Fruit fly (Drosophila melanogaster) whole organism, embryonic: Measurements from ENCODE around the gene Oseg1.
A peak's percentile ranks its signal among the peaks of the same experiment; 100 is the strongest.

Source experiments
- Blimp-1 ChIP-seq: fragments of 200-800 bp; sonication (Bioruptor generic); optimal IDR thresholded peaks from 3 replicates; lab custom pipeline; 2018; ENCODE audit warnings: missing biosample characterization, missing genetic modification characterization, mild to moderate bottlenecking, moderate library complexity, missing genetic modification reagents
- CG10366 ChIP-seq: fragments of 200-800 bp; sonication (Bioruptor generic); IDR thresholded peaks from 2 replicates; pipeline ENCODE4 v1.3.6; 2022; ENCODE audit warnings: missing biosample characterization, missing genetic modification characterization
- CG11560 ChIP-seq: fragments of 200-800 bp; sonication (Bioruptor generic); IDR thresholded peaks from 3 replicates; pipeline ENCODE4 v1.3.6; 2022; ENCODE audit warnings: missing biosample characterization, missing genetic modification characterization
- CG12219 ChIP-seq: fragments of 200-800 bp; sonication (Bioruptor generic); optimal IDR thresholded peaks from 3 replicates; lab custom pipeline; 2018; ENCODE audit warnings: missing biosample characterization, mild to moderate bottlenecking, missing genetic modification characterization
- CG14965 ChIP-seq: fragments of 200-800 bp; sonication (Bioruptor generic); optimal IDR thresholded peaks from 2 replicates; lab custom pipeline; 2016; ENCODE audit warnings: missing biosample characterization, missing genetic modification characterization, borderline replicate concordance
- CG15269 ChIP-seq: fragments of 200-800 bp; sonication (Bioruptor generic); optimal IDR thresholded peaks from 2 replicates; lab custom pipeline; 2018; ENCODE audit warnings: missing biosample characterization, mild to moderate bottlenecking, missing genetic modification characterization, moderate library complexity
- CG1603 ChIP-seq: fragments of 200-800 bp; sonication (Bioruptor generic); optimal IDR thresholded peaks from 2 replicates; lab custom pipeline; 2019; ENCODE audit warnings: missing biosample characterization, mild to moderate bottlenecking, missing genetic modification characterization, moderate library complexity
- CG16813 ChIP-seq: fragments of 200-800 bp; sonication (Bioruptor generic); IDR thresholded peaks from 3 replicates; pipeline ENCODE4 v1.3.6; 2022; ENCODE audit warnings: missing biosample characterization, missing genetic modification characterization; ENCODE audit not compliant: partially characterized antibody
- CG17186 ChIP-seq: fragments of 200-800 bp; sonication (Bioruptor generic); optimal IDR thresholded peaks from 3 replicates; lab custom pipeline; 2017; ENCODE audit warnings: missing biosample characterization, missing genetic modification reagents, missing genetic modification characterization
- CG18599 ChIP-seq: fragments of 200-800 bp; sonication (Bioruptor generic); optimal IDR thresholded peaks from 3 replicates; lab custom pipeline; 2017; ENCODE audit warnings: missing biosample characterization, missing genetic modification characterization, mild to moderate bottlenecking, moderate library complexity, missing genetic modification reagents
- CG2678 ChIP-seq: fragments of 200-800 bp; sonication (Bioruptor generic); optimal IDR thresholded peaks from 3 replicates; lab custom pipeline; 2019; ENCODE audit warnings: missing biosample characterization, mild to moderate bottlenecking, missing genetic modification characterization, moderate library complexity
- CG31224 ChIP-seq: fragments of 200-800 bp; sonication (Bioruptor generic); IDR thresholded peaks from 2 replicates; pipeline ENCODE4 v1.3.6; 2022; ENCODE audit warnings: missing biosample characterization, missing genetic modification characterization
- CG4360 ChIP-seq: fragments of 200-800 bp; sonication (Bioruptor generic); IDR thresholded peaks from 2 replicates; pipeline ENCODE4 v1.3.6; 2022; ENCODE audit warnings: missing biosample characterization, missing genetic modification characterization
- CG4404 ChIP-seq: fragments of 200-800 bp; sonication (Bioruptor generic); IDR thresholded peaks from 2 replicates; pipeline ENCODE4 v1.3.6; 2022; ENCODE audit warnings: missing biosample characterization, missing genetic modification characterization
- CG6683 ChIP-seq: fragments of 200-800 bp; sonication (Bioruptor generic); optimal IDR thresholded peaks from 2 replicates; lab custom pipeline; 2017; ENCODE audit warnings: missing biosample characterization, mild to moderate bottlenecking, missing genetic modification characterization, missing genetic modification reagents
- CG7987 ChIP-seq: fragments of 200-800 bp; sonication (Bioruptor generic); optimal IDR thresholded peaks from 2 replicates; lab custom pipeline; 2018; ENCODE audit warnings: missing biosample characterization, mild to moderate bottlenecking, missing genetic modification characterization, moderate library complexity
- CG8924 ChIP-seq: fragments of 200-800 bp; optimal IDR thresholded peaks from 3 replicates; lab custom pipeline; 2019; ENCODE audit warnings: missing biosample characterization, mild to moderate bottlenecking, missing genetic modification characterization, moderate library complexity
- CG8944 ChIP-seq: fragments of 200-800 bp; sonication (Bioruptor generic); optimal IDR thresholded peaks from 3 replicates; lab custom pipeline; 2016; ENCODE audit warnings: missing biosample characterization, missing genetic modification characterization
- CG9215 ChIP-seq: fragments of 200-800 bp; sonication (Bioruptor generic); IDR thresholded peaks from 2 replicates; pipeline ENCODE4 v1.3.6; 2022; ENCODE audit warnings: missing biosample characterization, missing genetic modification characterization
- Dfd ChIP-seq, 2 experiments: fragments of >200 bp; optimal IDR thresholded peaks; 2 replicates each; lab custom pipeline; 2017; ENCODE audit warnings: missing biosample characterization in 2 of 2, missing genetic modification characterization in 2 of 2
- Dip2 ChIP-seq: fragments of 200-800 bp; sonication (Bioruptor generic); IDR thresholded peaks from 2 replicates; pipeline ENCODE4 v1.3.6; 2022; ENCODE audit warnings: missing biosample characterization, missing genetic modification characterization
- Dp ChIP-seq: fragments of 200-800 bp; sonication (Bioruptor generic); optimal IDR thresholded peaks from 2 replicates; lab custom pipeline; 2018; ENCODE audit warnings: missing biosample characterization, mild to moderate bottlenecking, missing genetic modification characterization, moderate library complexity
- Hsf ChIP-seq: fragments of 200-800 bp; sonication (Bioruptor generic); optimal IDR thresholded peaks from 3 replicates; lab custom pipeline; 2016; ENCODE audit warnings: missing biosample characterization, missing genetic modification characterization
- Lpt ChIP-seq: fragments of >200 bp; optimal IDR thresholded peaks from 2 replicates; lab custom pipeline; 2018; ENCODE audit warnings: missing biosample characterization, missing genetic modification characterization
- MTF-1 ChIP-seq: fragments of 200-800 bp; sonication (Bioruptor generic); optimal IDR thresholded peaks from 2 replicates; lab custom pipeline; 2018; ENCODE audit warnings: missing biosample characterization, mild to moderate bottlenecking, missing genetic modification characterization, borderline replicate concordance
- Ravus ChIP-seq: fragments of 200-800 bp; sonication (Bioruptor generic); IDR thresholded peaks from 2 replicates; pipeline ENCODE4 v1.3.6; 2022; ENCODE audit warnings: missing biosample characterization, missing genetic modification characterization
- TFAM ChIP-seq: fragments of 200-800 bp; sonication (Bioruptor generic); optimal IDR thresholded peaks from 2 replicates; lab custom pipeline; 2017; ENCODE audit warnings: missing biosample characterization, missing genetic modification characterization, inconsistent platforms
- Trl ChIP-seq, 3 experiments: fragments of >200 bp in 2 of 3; fragments of 200-800 bp in 1 of 3; sonication (Bioruptor generic) in 1 of 3; optimal IDR thresholded peaks; 2 replicates in 1 of 3; 3 replicates in 2 of 3; lab custom pipeline; 2016 to 2017; ENCODE audit warnings: missing biosample characterization in 1 of 3, missing genetic modification characterization in 1 of 3
- bcd ChIP-seq: fragments of 200-800 bp; sonication (Bioruptor generic); optimal IDR thresholded peaks from 2 replicates; lab custom pipeline; 2017; ENCODE audit warnings: missing biosample characterization, mild to moderate bottlenecking, missing genetic modification characterization
- btn ChIP-seq: fragments of 200-800 bp; sonication (Bioruptor generic); optimal IDR thresholded peaks from 2 replicates; lab custom pipeline; 2016; ENCODE audit warnings: missing biosample characterization, missing genetic modification characterization
- cg ChIP-seq: fragments of 200-800 bp; sonication (Bioruptor generic); optimal IDR thresholded peaks from 3 replicates; lab custom pipeline; 2019; ENCODE audit warnings: missing biosample characterization, mild to moderate bottlenecking, missing genetic modification characterization, moderate library complexity
- ci ChIP-seq: fragments of 200-800 bp; sonication (Bioruptor generic); IDR thresholded peaks from 3 replicates; pipeline ENCODE4 v1.3.6; 2022; ENCODE audit warnings: missing biosample characterization, missing genetic modification characterization
- croc ChIP-seq: fragments of 200-800 bp; sonication (Bioruptor generic); conservative IDR thresholded peaks from 3 replicates; pipeline ENCODE4 v1.3.6; 2022; ENCODE audit warnings: missing biosample characterization, missing genetic modification characterization
- cwo ChIP-seq: fragments of 200-800 bp; sonication (Bioruptor generic); optimal IDR thresholded peaks from 3 replicates; lab custom pipeline; 2017; ENCODE audit warnings: missing biosample characterization, missing genetic modification characterization, mild to moderate bottlenecking, moderate library complexity, missing genetic modification reagents
- dmrt99B ChIP-seq: fragments of 200-800 bp; sonication (Bioruptor generic); optimal IDR thresholded peaks from 2 replicates; lab custom pipeline; 2018; ENCODE audit warnings: missing biosample characterization, mild to moderate bottlenecking, missing genetic modification characterization, moderate library complexity
- dpn ChIP-seq, 2 experiments: fragments of 200-800 bp; sonication (Bioruptor generic); optimal IDR thresholded peaks; 3 replicates each; lab custom pipeline; 2016; ENCODE audit warnings: missing biosample characterization in 2 of 2, missing genetic modification characterization in 2 of 2
- exex ChIP-seq: fragments of 200-800 bp; sonication (Bioruptor generic); optimal IDR thresholded peaks from 4 replicates; lab custom pipeline; 2018; ENCODE audit warnings: missing biosample characterization, mild to moderate bottlenecking, missing genetic modification characterization, moderate library complexity
- fd102C ChIP-seq: fragments of 200-800 bp; sonication (Bioruptor generic); optimal IDR thresholded peaks from 2 replicates; lab custom pipeline; 2018; ENCODE audit warnings: missing biosample characterization, mild to moderate bottlenecking, missing genetic modification characterization, moderate library complexity
- fru ChIP-seq: fragments of >200 bp; optimal IDR thresholded peaks from 2 replicates; lab custom pipeline; 2017
- jumu ChIP-seq: fragments of 200-800 bp; sonication (Bioruptor generic); optimal IDR thresholded peaks from 3 replicates; lab custom pipeline; 2016; ENCODE audit warnings: missing biosample characterization, missing genetic modification characterization
- luna ChIP-seq: fragments of 200-800 bp; sonication (Bioruptor generic); optimal IDR thresholded peaks from 2 replicates; lab custom pipeline; 2016; ENCODE audit warnings: missing biosample characterization, missing genetic modification characterization
- nerfin-2 ChIP-seq: fragments of 200-800 bp; sonication (Bioruptor generic); IDR thresholded peaks from 2 replicates; pipeline ENCODE4 v1.3.6; 2022; ENCODE audit warnings: missing biosample characterization, missing genetic modification characterization; ENCODE audit not compliant: partially characterized antibody
- pnt ChIP-seq: fragments of 200-800 bp; sonication (Bioruptor generic); optimal IDR thresholded peaks from 3 replicates; lab custom pipeline; 2016; ENCODE audit warnings: missing biosample characterization, missing genetic modification characterization
- prd ChIP-seq, 3 experiments: fragments of >200 bp in 2 of 3; fragments of 200-800 bp in 1 of 3; sonication (Bioruptor generic) in 1 of 3; optimal IDR thresholded peaks in 2 of 3; IDR thresholded peaks in 1 of 3; 2 replicates in 2 of 3; 3 replicates in 1 of 3; pipeline versions ENCODE4 v1.3.6 to Lab custom; 2017 to 2022; ENCODE audit warnings: missing biosample characterization in 1 of 3, missing genetic modification characterization in 1 of 3
- sim ChIP-seq: fragments of 200-800 bp; sonication (Bioruptor generic); IDR thresholded peaks from 2 replicates; pipeline ENCODE4 v1.3.6; 2022; ENCODE audit warnings: missing biosample characterization, missing genetic modification characterization
- sug ChIP-seq: fragments of 200-800 bp; optimal IDR thresholded peaks from 2 replicates; lab custom pipeline; 2019; ENCODE audit warnings: missing biosample characterization, mild to moderate bottlenecking, missing genetic modification characterization, moderate library complexity
- z ChIP-seq: fragments of 200-800 bp; sonication (Bioruptor generic); IDR thresholded peaks from 3 replicates; pipeline ENCODE4 v1.3.6; 2022; ENCODE audit warnings: missing biosample characterization, missing genetic modification characterization

The Oseg1 gene

DNA sequence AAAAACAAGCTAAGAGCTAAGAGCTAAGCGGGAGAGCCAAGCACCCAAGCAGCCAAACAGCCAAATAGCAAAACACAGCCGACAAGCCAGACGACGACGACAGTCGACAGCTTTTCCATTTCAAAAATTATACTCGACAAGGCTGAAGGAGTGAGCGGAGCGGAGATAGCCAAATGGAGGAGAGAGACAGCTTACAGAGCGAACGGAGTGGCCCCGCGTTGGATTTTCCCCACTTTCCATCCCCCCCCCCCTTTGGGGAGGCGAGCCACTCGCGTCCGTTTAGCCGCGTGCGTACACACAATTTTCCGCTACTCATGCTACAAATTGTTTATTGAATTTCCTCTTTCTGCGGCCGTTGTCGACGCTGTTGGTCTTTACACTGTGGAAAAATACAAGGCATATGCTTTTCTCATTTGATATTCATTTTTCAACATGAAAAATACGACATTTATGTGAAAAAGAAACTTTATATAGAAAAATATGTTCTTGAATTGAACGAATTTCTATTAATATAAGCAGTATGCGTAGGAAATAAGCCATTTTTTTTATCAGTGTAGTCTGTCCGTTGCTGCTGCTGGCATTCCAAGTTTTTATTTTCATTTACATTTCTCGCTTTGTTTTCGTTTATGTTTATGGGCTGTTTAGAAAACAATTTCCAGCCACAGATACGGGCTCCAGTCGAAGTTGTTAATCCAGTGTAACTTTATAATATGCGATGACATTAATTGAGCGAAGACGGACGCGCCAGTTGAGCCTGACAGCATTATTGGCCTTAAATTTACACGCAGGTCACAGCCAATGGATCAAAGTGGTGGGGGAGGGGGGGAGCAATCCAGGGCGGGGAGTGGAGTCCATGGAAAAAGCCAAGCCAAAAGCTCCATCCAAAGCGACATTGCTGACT is 45.5 kb upstream of the Oseg1 start (continued):
- TF ChIP-seq CG8944 (GFP tag; lab: Kevin White, UChicago) (peak; percentile 96), CG15269 (tag; lab: Kevin White, UChicago) (peak; percentile 99), pnt (GFP tag; lab: Kevin White, UChicago) (peak; percentile 97), luna (GFP tag; lab: Kevin White, UChicago) (peak; percentile 89), CG17186 (GFP tag; lab: Kevin White, UChicago) (peak; percentile 93), dmrt99B (tag; lab: Kevin White, UChicago) (peak; percentile 99), CG14965 (GFP tag; lab: Kevin White, UChicago) (peak; percentile 84), CG4360 (GFP tag; lab: Robert Waterston, UW) (peak; percentile 83), croc (GFP tag; lab: Robert Waterston, UW) (peak; percentile 98), MTF-1 (GFP tag; lab: Kevin White, UChicago) (peak; percentile 97), nerfin-2 (no peak), Trl (optimal IDR thresholded peaks at IDR 0.05; lab: Kevin White, UChicago) (peak in 1 of 2 experiments; percentile 62), Trl (GFP tag; optimal IDR thresholded peaks at IDR 0.05; lab: Kevin White, UChicago) (peak; percentile 98), jumu (GFP tag; lab: Kevin White, UChicago) (peak; percentile 97), btn (peak; percentile 96), exex (peak; percentile 86), Dip2 (GFP tag; lab: Robert Waterston, UW) (peak; percentile 60; the same call in 1 of the 2 replicates), cg (GFP tag; lab: Kevin White, UChicago) (no peak), CG10366 (GFP tag; lab: Robert Waterston, UW) (peak; percentile 98), Lpt (GFP tag; lab: Kevin White, UChicago) (no peak), Dp (GFP tag; lab: Kevin White, UChicago) (peak; percentile 24), fd102C (GFP tag; lab: Kevin White, UChicago) (peak; percentile 88), ci (peak; percentile 99), prd (optimal IDR thresholded peaks at IDR 0.05; lab: Kevin White, UChicago) (no peak), prd (GFP tag; IDR thresholded peaks at IDR 0.05; lab: Robert Waterston, UW) (peak; percentile 99), CG31224 (GFP tag; lab: Robert Waterston, UW) (peak; percentile 94), z (GFP tag; lab: Robert Waterston, UW) (peak; percentile 88), TFAM (GFP tag; lab: Kevin White, UChicago) (peak; percentile 95), CG12219 (GFP tag; lab: Kevin White, UChicago) (peak; percentile 98), Ravus (peak; percentile 93), CG6683 (GFP tag; lab: Kevin White, UChicago) (peak; percentile 94), sug (tag; lab: Kevin White, UChicago) (peak; percentile 95), Blimp-1 (GFP tag; lab: Kevin White, UChicago) (peak; percentile 99), cwo (GFP tag; lab: Kevin White, UChicago) (peak; percentile 95), fru (lab: Kevin White, UChicago) (no peak), CG16813 (GFP tag; lab: Robert Waterston, UW) (no peak), CG7987 (GFP tag; lab: Kevin White, UChicago) (peak; percentile 92), CG18599 (peak; percentile 98), CG4404 (GFP tag; lab: Robert Waterston, UW) (peak; percentile 91), CG2678 (tag; lab: Kevin White, UChicago) (peak; percentile 98), Hsf (GFP tag; lab: Kevin White, UChicago) (peak; percentile 98), CG11560 (tag; lab: Robert Waterston, UW) (peak; percentile 89), CG1603 (peak; percentile 96), bcd (GFP tag; lab: Kevin White, UChicago) (peak; percentile 98), sim (GFP tag; lab: Robert Waterston, UW) (peak; percentile 97), CG9215 (GFP tag; lab: Robert Waterston, UW) (peak; percentile 92), Dfd (GFP tag; optimal IDR thresholded peaks at IDR 0.05; lab: Kevin White, UChicago) (no peak), CG8924 (tag; lab: Kevin White, UChicago) (peak; percentile 99), dpn (GFP tag; optimal IDR thresholded peaks at IDR 0.05; lab: Kevin White, UChicago) (peak; percentile 98 to 99)
